Fruit fly (Drosophila melanogaster) Kc167 (cell line): Measurements from ENCODE around the gene Usp10.

Source experiments
- Myc ChIP-seq: fragments of >200 bp; optimal IDR thresholded peaks from 2 replicates; lab custom pipeline; 2017; ENCODE audit warnings: missing external identifiers
- h ChIP-seq: fragments of >200 bp; optimal IDR thresholded peaks from 3 replicates; lab custom pipeline; 2018; ENCODE audit warnings: missing external identifiers
- insv ChIP-seq: fragments of >200 bp; optimal IDR thresholded peaks from 3 replicates; lab custom pipeline; 2018; ENCODE audit warnings: missing external identifiers
- psq ChIP-seq: fragments of >200 bp; optimal IDR thresholded peaks from 2 replicates; lab custom pipeline; 2017; ENCODE audit warnings: missing external identifiers
- ttk ChIP-seq: sonication (Bioruptor generic); optimal IDR thresholded peaks from 2 replicates; lab custom pipeline; 2017; ENCODE audit warnings: missing external identifiers

DNA sequence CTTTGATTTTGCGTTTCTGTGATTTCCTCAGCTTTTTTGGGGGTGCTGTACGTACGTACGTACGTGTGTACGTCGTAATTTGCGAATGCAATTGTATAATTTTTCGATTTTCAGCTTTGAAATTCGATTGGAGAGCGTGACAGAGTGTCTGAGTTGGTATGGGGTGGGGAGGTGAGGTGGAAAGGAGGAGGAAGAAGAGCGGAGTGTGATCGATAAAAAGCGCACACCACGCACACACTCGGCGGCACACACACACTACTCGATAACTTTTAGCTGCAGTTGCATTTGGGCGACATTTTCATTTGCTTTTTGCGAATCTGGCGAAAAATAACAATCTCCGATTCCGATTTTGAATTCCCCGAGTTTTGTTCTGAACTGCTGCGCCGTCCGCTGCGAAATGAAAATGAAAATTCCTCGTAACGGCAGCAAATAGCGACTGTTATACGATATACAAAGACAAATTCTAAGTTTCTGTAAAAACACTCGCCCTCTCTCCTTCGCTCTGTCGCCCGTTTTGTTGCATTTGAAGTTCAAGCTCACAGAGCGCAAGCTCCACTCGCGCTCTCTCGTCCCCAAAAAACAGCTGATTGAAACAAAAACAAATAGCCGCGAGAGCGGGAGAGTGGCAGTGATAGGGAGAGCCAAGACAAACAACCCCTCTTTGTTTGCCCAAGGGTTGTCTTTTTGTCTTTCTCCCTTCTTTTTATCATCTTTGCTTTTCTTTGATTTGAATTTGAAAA is 10.0 kb downstream of the Usp10 start, which contains the start of gene CG13907:
- no peak for TF ChIP-seq insv (lab: Kevin White, UChicago)
- TF ChIP-seq Myc = no peak
- no peak for TF ChIP-seq psq (lab: Kevin White, UChicago)
- TF ChIP-seq ttk = no peak
- no peak for TF ChIP-seq h (lab: Kevin White, UChicago)
